Worm (Caenorhabditis elegans): ENCODE results near the gene CC8.3.

The CC8.3 gene

DNA sequence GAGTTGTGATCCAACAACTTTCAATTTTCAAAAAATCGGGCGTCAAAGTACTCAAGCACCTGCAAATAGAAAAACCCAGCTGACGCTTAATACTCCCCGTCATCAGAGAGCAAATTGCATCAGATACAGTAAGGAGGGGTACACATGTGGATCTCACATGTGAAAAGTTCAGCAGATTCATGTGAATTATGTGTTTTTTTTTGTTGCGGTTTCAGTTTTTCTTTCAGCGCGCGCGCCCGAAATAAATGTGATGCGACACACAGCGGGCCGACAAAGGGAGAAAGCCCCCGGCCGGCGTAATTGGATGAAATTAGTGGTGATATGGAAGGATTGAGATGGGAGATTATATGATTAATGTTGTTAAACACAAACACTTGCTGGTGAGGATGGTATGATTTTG is 10.1 kb upstream of the CC8.3 start (continued):
- no peak for TF ChIP-seq nhr-11 (tag; optimal IDR thresholded peaks at IDR 0.05)
- no peak for TF ChIP-seq fkh-8 (tag; optimal IDR thresholded peaks at IDR 0.05)
- no peak for TF ChIP-seq mef-2 (tag; optimal IDR thresholded peaks at IDR 0.05)
- TF ChIP-seq lin-35 (GFP tag; optimal IDR thresholded peaks at IDR 0.05), result peak in 1 of 2 experiments; percentile 0
- TF ChIP-seq ama-1 (optimal IDR thresholded peaks at IDR 0.05), result no peak
- no peak for TF ChIP-seq irx-1 (tag; optimal IDR thresholded peaks at IDR 0.05)

DNA sequence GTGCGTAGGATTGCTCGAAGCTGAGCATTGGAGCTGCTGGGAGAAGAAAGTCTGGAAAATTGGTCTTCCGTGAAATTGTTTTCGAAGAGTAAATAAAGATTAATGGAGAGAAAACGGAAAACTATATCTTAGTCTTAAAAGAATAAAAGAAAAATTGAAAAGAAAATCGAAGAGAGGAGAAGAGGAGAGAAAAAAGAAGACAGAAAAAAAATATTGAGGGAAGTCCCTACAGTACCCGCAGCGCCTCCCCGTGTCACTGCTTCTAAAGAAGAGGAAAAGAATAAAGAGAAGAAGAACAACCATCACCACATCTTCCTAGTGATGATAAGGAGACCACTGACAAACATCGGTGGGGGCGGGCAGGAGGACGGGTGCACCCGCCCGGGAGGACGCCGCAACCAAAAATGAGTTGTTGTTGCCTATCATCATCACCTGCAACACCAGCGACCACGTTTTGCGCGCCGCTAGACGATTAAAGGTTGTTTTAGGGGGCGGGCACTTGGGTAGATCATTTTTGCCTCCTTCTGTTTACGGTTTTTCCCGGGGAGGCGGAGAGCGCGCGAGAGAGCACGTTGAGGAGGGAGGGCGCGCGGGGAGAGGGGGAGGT is 6.6 kb upstream of the CC8.3 start, which contains the start of gene CC8.2:
Gene CC8.2, minus strand, starts transcription at position 51 of the 607 bp plus-strand sequence.
- TF ChIP-seq lin-15B (tag; optimal IDR thresholded peaks at IDR 0.05) (no peak), irx-1 (tag; optimal IDR thresholded peaks at IDR 0.05) (no peak), ztf-11 (tag; optimal IDR thresholded peaks at IDR 0.05) (no peak), dpl-1 (GFP tag; optimal IDR thresholded peaks at IDR 0.05) (peak; percentile 9 to 50 (median 27)), nhr-12 (tag; optimal IDR thresholded peaks at IDR 0.05) (no peak), alr-1 (tag; optimal IDR thresholded peaks at IDR 0.05; ENCODE audit: borderline replicate concordance) (no peak), hpl-2 (GFP tag; optimal IDR thresholded peaks at IDR 0.05) (no peak), sup-37 (GFP tag; optimal IDR thresholded peaks at IDR 0.05) (peak; percentile 6), elt-3 (tag; optimal IDR thresholded peaks at IDR 0.05) (peak in 4 of 6 experiments; percentile 5 to 84 (median 61)), efl-3 (GFP tag; optimal IDR thresholded peaks at IDR 0.05) (no peak), sox-4 (tag; optimal IDR thresholded peaks at IDR 0.05) (no peak), unc-86 (tag; optimal IDR thresholded peaks at IDR 0.05) (no peak), nhr-19 (GFP tag; conservative IDR thresholded peaks at IDR 0.05) (peak; percentile 45), fkh-4 (tag; optimal IDR thresholded peaks at IDR 0.05; ENCODE audit: borderline replicate concordance) (no peak), unc-98 (GFP tag; IDR thresholded peaks at IDR 0.05) (no peak), hlh-17 (GFP tag; optimal IDR thresholded peaks at IDR 0.05; ENCODE audit: borderline replicate concordance) (no peak), mdl-1 (tag; optimal IDR thresholded peaks at IDR 0.05) (peak in 1 of 2 experiments; percentile 70), rnt-1 (tag; optimal IDR thresholded peaks at IDR 0.05) (no peak), mep-1 (tag; optimal IDR thresholded peaks at IDR 0.05) (no peak), snu-23 (GFP tag; optimal IDR thresholded peaks at IDR 0.05) (peak; percentile 63), aly-2 (tag; optimal IDR thresholded peaks at IDR 0.05) (no peak), sptf-1 (tag; optimal IDR thresholded peaks at IDR 0.05) (no peak), nhr-77 (tag; optimal IDR thresholded peaks at IDR 0.05) (no peak), pag-3 (tag; optimal IDR thresholded peaks at IDR 0.05; ENCODE audit: borderline replicate concordance, insufficient read depth) (no peak), dsc-1 (tag; optimal IDR thresholded peaks at IDR 0.05) (no peak), fkh-8 (tag; optimal IDR thresholded peaks at IDR 0.05) (no peak), grh-1 (GFP tag; IDR thresholded peaks at IDR 0.05) (0 out of 2 replicates have a peak, but pooled peaks have one; percentile 40), unc-130 (tag; optimal IDR thresholded peaks at IDR 0.05) (peak; percentile 45), snpc-4 (tag; optimal IDR thresholded peaks at IDR 0.05) (no peak), fos-1 (tag; optimal IDR thresholded peaks at IDR 0.05) (no peak), nhr-11 (tag; optimal IDR thresholded peaks at IDR 0.05) (no peak), C34B4.2 (tag; optimal IDR thresholded peaks at IDR 0.05) (no peak), C16A3.4 (tag; optimal IDR thresholded peaks at IDR 0.05) (peak; percentile 17), jun-1 (tag; optimal IDR thresholded peaks at IDR 0.05) (no peak), zag-1 (tag; optimal IDR thresholded peaks at IDR 0.05) (no peak), lin-14 (GFP tag; optimal IDR thresholded peaks at IDR 0.05) (peak; percentile 82), blmp-1 (tag; optimal IDR thresholded peaks at IDR 0.05) (peak; percentile 55), egl-27 (tag; optimal IDR thresholded peaks at IDR 0.05) (no peak), zip-4 (GFP tag; optimal IDR thresholded peaks at IDR 0.05) (no peak), ztf-4 (tag; optimal IDR thresholded peaks at IDR 0.05) (no peak), ets-5 (GFP tag; IDR thresholded peaks at IDR 0.05) (no peak), elt-2 (tag; optimal IDR thresholded peaks at IDR 0.05) (no peak), fkh-10 (GFP tag; optimal IDR thresholded peaks at IDR 0.05) (no peak), vab-15 (tag; optimal IDR thresholded peaks at IDR 0.05) (no peak), nhr-85 (tag) (peak; percentile 90), C04F5.9 (tag; optimal IDR thresholded peaks at IDR 0.05) (no peak), nhr-20 (tag; optimal IDR thresholded peaks at IDR 0.05) (peak; percentile 59), ama-1 (optimal IDR thresholded peaks at IDR 0.05) (no peak)
